Fruit fly (Drosophila melanogaster) whole organism: Measurements from ENCODE around the gene CCT2.

Source experiments
- CG8478 ChIP-seq: fragments of >200 bp; optimal IDR thresholded peaks from 2 replicates; lab custom pipeline; 2018; ENCODE audit warnings: inconsistent platforms
- Dll ChIP-seq: fragments of >200 bp; optimal IDR thresholded peaks from 2 replicates; lab custom pipeline; 2017
- EcR ChIP-seq, 2 experiments: fragments of >200 bp; optimal IDR thresholded peaks; 2 replicates each; lab custom pipeline; 2017; ENCODE audit warnings: missing biosample characterization in 2 of 2, missing genetic modification characterization in 2 of 2, missing genetic modification reagents in 2 of 2
- pan ChIP-seq: fragments of >200 bp; optimal IDR thresholded peaks from 2 replicates; lab custom pipeline; 2017
- usp ChIP-seq: fragments of >200 bp; optimal IDR thresholded peaks from 2 replicates; lab custom pipeline; 2017; ENCODE audit warnings: missing biosample characterization, missing genetic modification characterization, mixed read lengths

- no peak for TF ChIP-seq pan
- TF ChIP-seq EcR (GFP tag; optimal IDR thresholded peaks at IDR 0.05; lab: Kevin White, UChicago) = no peak
- no peak for TF ChIP-seq usp
- no peak for TF ChIP-seq CG8478 (lab: Kevin White, UChicago)
- no peak for TF ChIP-seq Dll (lab: Kevin White, UChicago)
Measured at dm6 chrX:9041789-9042456, 47.4 kb upstream of the CCT2 start.
